Worm (Caenorhabditis elegans): Measurements from ENCODE around the gene gex-3.

gex-3 gene

ce11 chrIV:12403440-12403839, 791 bp upstream of the gex-3 start:
- TF ChIP-seq nhr-237 (tag; optimal IDR thresholded peaks at IDR 0.05) (no peak), efl-1 (optimal IDR thresholded peaks at IDR 0.05) (no peak), efl-1 (GFP tag; optimal IDR thresholded peaks at IDR 0.05 in 1 of 2) (peak in 1 of 2 experiments; percentile 71), unc-30 (tag; optimal IDR thresholded peaks at IDR 0.05) (no peak), mef-2 (tag; optimal IDR thresholded peaks at IDR 0.05) (no peak), nhr-85 (tag) (peak; percentile 39), vab-15 (tag; optimal IDR thresholded peaks at IDR 0.05) (no peak), mep-1 (tag; optimal IDR thresholded peaks at IDR 0.05) (no peak), ama-1 (optimal IDR thresholded peaks at IDR 0.05) (no peak), mab-9 (GFP tag; IDR thresholded peaks at IDR 0.05) (no peak), blmp-1 (tag; optimal IDR thresholded peaks at IDR 0.05) (peak; percentile 87), tlp-1 (tag; optimal IDR thresholded peaks at IDR 0.05) (no peak), elt-3 (tag; optimal IDR thresholded peaks at IDR 0.05) (peak in 2 of 6 experiments; percentile 36 to 50), snpc-4 (tag; optimal IDR thresholded peaks at IDR 0.05) (no peak), ceh-90 (tag; optimal IDR thresholded peaks at IDR 0.05) (no peak), unc-86 (tag; optimal IDR thresholded peaks at IDR 0.05) (no peak), alr-1 (tag; optimal IDR thresholded peaks at IDR 0.05; ENCODE audit: borderline replicate concordance) (no peak), ceh-88 (GFP tag; IDR thresholded peaks at IDR 0.05) (no peak)

DNA sequence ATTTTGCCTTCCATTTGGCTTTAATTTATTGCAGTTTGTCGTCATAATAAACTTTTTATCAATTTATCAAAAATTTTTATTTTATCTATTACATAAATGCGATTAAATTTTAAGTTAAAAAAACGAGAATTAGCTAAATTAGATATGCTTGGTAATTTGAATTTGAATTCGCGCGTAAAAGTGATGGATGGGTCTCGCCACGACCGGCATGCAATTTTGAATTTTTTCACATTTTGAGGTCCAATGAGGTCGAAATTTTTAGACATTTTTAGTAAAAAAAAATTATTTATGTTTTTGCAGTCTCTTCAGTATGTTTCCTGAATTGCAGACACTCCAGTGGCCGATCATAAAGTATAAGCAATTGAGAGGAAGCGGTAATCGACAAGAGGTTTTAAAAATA, 4.4 kb downstream of the gex-3 start, which contains the start of gene dsb-1:
Gene dsb-1, plus strand, starts transcription at position 301 of the 400 bp plus-strand sequence.
- TF ChIP-seq unc-62 (GFP tag; optimal IDR thresholded peaks at IDR 0.05) (no peak), dpl-1 (GFP tag; optimal IDR thresholded peaks at IDR 0.05) (peak in 1 of 3 experiments; percentile 6)

- no peak for TF ChIP-seq zip-4 (GFP tag; optimal IDR thresholded peaks at IDR 0.05)
- TF ChIP-seq vab-15 (tag; optimal IDR thresholded peaks at IDR 0.05) = no peak
- TF ChIP-seq swsn-7 (tag; optimal IDR thresholded peaks at IDR 0.05) = no peak
- TF ChIP-seq alr-1 (tag; optimal IDR thresholded peaks at IDR 0.05; ENCODE audit: borderline replicate concordance) = no peak
- TF ChIP-seq unc-98 (GFP tag; IDR thresholded peaks at IDR 0.05) = no peak
- TF ChIP-seq pqm-1 (tag; optimal IDR thresholded peaks at IDR 0.05) = no peak
- TF ChIP-seq tlp-1 (tag; optimal IDR thresholded peaks at IDR 0.05) = no peak
Observed at ce11 chrIV:12410167-12410566, 5.9 kb downstream of the gex-3 start, which contains the start of gene acl-13. TSS of gene acl-13 (plus strand) at chrIV:12410467.

DNA sequence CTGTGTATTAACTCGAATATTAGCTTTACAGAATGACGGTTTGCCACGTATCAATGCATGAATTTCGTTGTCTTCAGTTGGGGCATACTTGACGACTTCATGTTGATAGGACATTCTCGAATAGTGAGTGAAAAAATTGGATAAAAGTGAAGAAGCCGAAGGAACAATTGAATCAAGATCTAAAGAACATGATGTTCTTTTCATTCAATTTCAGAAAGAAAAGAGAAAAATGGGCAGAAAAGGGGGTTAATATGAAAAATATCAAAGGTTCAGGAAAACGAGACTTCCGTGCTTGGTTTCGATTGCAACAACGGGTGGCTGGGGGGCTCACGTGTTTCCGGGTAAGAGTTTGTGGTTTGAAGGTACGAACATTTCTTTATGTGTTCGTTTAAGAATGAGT, 10.4 kb downstream of the gex-3 start:
- TF ChIP-seq fkh-10 (GFP tag; optimal IDR thresholded peaks at IDR 0.05) = peak; percentile 71
- no peak for TF ChIP-seq efl-1 (optimal IDR thresholded peaks at IDR 0.05)
- TF ChIP-seq efl-1 (GFP tag; optimal IDR thresholded peaks at IDR 0.05 in 1 of 2) = peak in 1 of 2 experiments; percentile 28
- TF ChIP-seq mef-2 (tag; optimal IDR thresholded peaks at IDR 0.05) = no peak

DNA sequence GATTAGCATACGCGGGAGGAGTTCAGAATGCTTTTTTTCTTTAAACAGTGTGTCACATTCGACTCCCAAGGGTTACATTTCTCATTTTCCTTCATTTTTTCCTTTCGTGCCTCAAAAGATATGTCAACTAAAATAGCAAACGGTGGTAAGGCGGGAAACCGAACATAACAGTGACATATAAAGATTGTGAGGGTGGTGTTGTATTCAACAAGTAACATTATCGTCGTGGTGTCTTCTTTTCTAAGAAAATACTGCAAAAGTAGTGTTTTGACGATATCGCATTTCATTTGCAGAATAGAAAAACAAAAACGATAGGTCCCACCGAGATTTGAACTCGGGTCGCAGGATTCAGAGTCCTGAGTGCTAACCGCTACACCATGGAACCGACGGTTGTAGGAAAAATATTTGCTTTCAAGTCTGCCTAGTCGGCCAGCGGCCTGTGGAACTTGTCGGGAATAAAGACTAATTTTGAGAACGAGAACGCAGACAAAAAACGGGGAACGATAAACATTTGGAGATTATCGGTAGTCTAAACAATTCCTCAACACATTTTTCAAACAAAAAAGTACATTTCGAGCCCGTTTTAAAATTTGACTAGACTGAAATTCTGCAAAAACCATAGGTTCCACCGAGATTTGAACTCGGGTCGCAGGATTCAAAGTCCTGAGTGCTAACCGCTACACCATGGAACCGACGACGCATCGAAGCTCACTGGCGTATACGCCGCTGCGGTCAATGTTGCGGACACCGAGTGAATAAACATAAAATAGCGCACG, 12.6 kb downstream of the gex-3 start:
- TF ChIP-seq lin-35 (GFP tag; optimal IDR thresholded peaks at IDR 0.05) (peak in 1 of 2 experiments; percentile 10), rnt-1 (tag; optimal IDR thresholded peaks at IDR 0.05) (peak; percentile 21), efl-1 (optimal IDR thresholded peaks at IDR 0.05) (peak in 1 of 2 experiments; percentile 10), efl-1 (GFP tag; optimal IDR thresholded peaks at IDR 0.05 in 1 of 2) (peak in 1 of 2 experiments; percentile 87), nhr-19 (GFP tag; conservative IDR thresholded peaks at IDR 0.05) (peak; percentile 34), lsy-2 (tag; optimal IDR thresholded peaks at IDR 0.05) (peak in 1 of 2 experiments; percentile 24), nhr-71 (tag; optimal IDR thresholded peaks at IDR 0.05) (peak; percentile 13), mdl-1 (tag; optimal IDR thresholded peaks at IDR 0.05) (no peak), mef-2 (tag; optimal IDR thresholded peaks at IDR 0.05) (no peak), nhr-84 (tag; optimal IDR thresholded peaks at IDR 0.05) (no peak)
